Fruit fly (Drosophila melanogaster): ENCODE measurements around the gene CG8509.
A peak's percentile ranks its signal among the peaks of the same experiment; 100 is the strongest.

CG8509 gene

dm6 chrX:15788235-15789187 lies 20.8 kb upstream of the CG8509 start, which contains the start of gene Rhp:
TSS of gene Rhp (plus strand) at chrX:15788897.
- TF ChIP-seq CG4496 (GFP tag; IDR thresholded peaks at IDR 0.05): peak; percentile 59; the same call in 2 of the 3 replicates
- peak; percentile 35 for TF ChIP-seq EcR (GFP tag; optimal IDR thresholded peaks at IDR 0.05)
- TF ChIP-seq CG15710 (tag; optimal IDR thresholded peaks at IDR 0.05): peak; percentile 60
- TF ChIP-seq D1 (tag; optimal IDR thresholded peaks at IDR 0.05): no peak
- TF ChIP-seq CG34367 (tag; optimal IDR thresholded peaks at IDR 0.05): peak; percentile 59
- peak; percentile 55 for TF ChIP-seq Snoo (tag; optimal IDR thresholded peaks at IDR 0.05)
- peak; percentile 30; the same call in 1 of the 2 replicates for TF ChIP-seq Ets98B (GFP tag; IDR thresholded peaks at IDR 0.05)
- TF ChIP-seq CG12605 (GFP tag; IDR thresholded peaks at IDR 0.05): no peak; the same call in 1 of the 2 replicates
- peak; percentile 58 for TF ChIP-seq CG17806 (tag; optimal IDR thresholded peaks at IDR 0.05)
- TF ChIP-seq CG13204 (GFP tag; optimal IDR thresholded peaks at IDR 0.05): no peak
- TF ChIP-seq CG9948 (tag; optimal IDR thresholded peaks at IDR 0.05): peak; percentile 35
- peak; percentile 79 for TF ChIP-seq gl (tag; optimal IDR thresholded peaks at IDR 0.05)
- no peak for TF ChIP-seq CG10348 (GFP tag; IDR thresholded peaks at IDR 0.05)
- TF ChIP-seq CG32121 (GFP tag; IDR thresholded peaks at IDR 0.05): peak; percentile 19; the same call in 1 of the 2 replicates
- no peak for TF ChIP-seq CG14655 (GFP tag; optimal IDR thresholded peaks at IDR 0.05)
- no peak for TF ChIP-seq Pif1A (GFP tag; optimal IDR thresholded peaks at IDR 0.05)

- 0 out of 2 replicates have a peak, but pooled peaks have one; percentile 14 for TF ChIP-seq Ets98B (GFP tag; IDR thresholded peaks at IDR 0.05)
- 0 out of 2 replicates have a peak, but pooled peaks have one; percentile 15 for TF ChIP-seq CG32121 (GFP tag; IDR thresholded peaks at IDR 0.05)
- TF ChIP-seq CG12605 (GFP tag; IDR thresholded peaks at IDR 0.05): 0 out of 2 replicates have a peak, but pooled peaks have one; percentile 6
- TF ChIP-seq CG4496 (GFP tag; IDR thresholded peaks at IDR 0.05): peak; percentile 55; the same call in 2 of the 3 replicates
Observed at dm6 chrX:15795951-15796443, 13.4 kb upstream of the CG8509 start, which contains the start of gene sordd1. TSS of gene sordd1 (minus strand) at chrX:15796028.

- TF ChIP-seq CG4496 (GFP tag; IDR thresholded peaks at IDR 0.05): peak; percentile 52; the same call in 2 of the 3 replicates
Observed at dm6 chrX:15799085-15799557, 10.2 kb upstream of the CG8509 start, which contains the start of the genes sordd2 and CG15602. TSS of gene sordd2 (minus strand) at chrX:15799162. TSS of gene CG15602 (plus strand) at chrX:15799426.

dm6 chrX:15802880-15803650 lies 6.3 kb upstream of the CG8509 start:
- no peak for TF ChIP-seq fd96Ca (GFP tag; IDR thresholded peaks at IDR 0.05)
- no peak for TF ChIP-seq rn (GFP tag; IDR thresholded peaks at IDR 0.05)
- TF ChIP-seq CG32121 (GFP tag; IDR thresholded peaks at IDR 0.05): no peak
- no peak for TF ChIP-seq CG13204 (GFP tag; optimal IDR thresholded peaks at IDR 0.05)
- no peak for TF ChIP-seq Pif1B (GFP tag; optimal IDR thresholded peaks at IDR 0.05)
- peak; percentile 22 for TF ChIP-seq CG17806 (tag; optimal IDR thresholded peaks at IDR 0.05)
- TF ChIP-seq CG14655 (GFP tag; optimal IDR thresholded peaks at IDR 0.05): no peak
- TF ChIP-seq gl (tag; optimal IDR thresholded peaks at IDR 0.05): no peak
- no peak for TF ChIP-seq Snoo (tag; optimal IDR thresholded peaks at IDR 0.05)
- peak; percentile 0 for TF ChIP-seq CG34367 (tag; optimal IDR thresholded peaks at IDR 0.05)
- TF ChIP-seq CG10348 (GFP tag; IDR thresholded peaks at IDR 0.05): no peak
- no peak for TF ChIP-seq CG12605 (GFP tag; IDR thresholded peaks at IDR 0.05)
- no peak for TF ChIP-seq CG8301 (tag; optimal IDR thresholded peaks at IDR 0.05)
- no peak for TF ChIP-seq Pif1A (GFP tag; optimal IDR thresholded peaks at IDR 0.05)
- no peak for TF ChIP-seq D1 (tag; optimal IDR thresholded peaks at IDR 0.05)
- TF ChIP-seq CG8159 (tag; optimal IDR thresholded peaks at IDR 0.05): peak; percentile 22
- TF ChIP-seq CG4496 (GFP tag; IDR thresholded peaks at IDR 0.05): 0 out of 3 replicates have a peak, but pooled peaks have one; percentile 32
- TF ChIP-seq CG15710 (tag; optimal IDR thresholded peaks at IDR 0.05): peak; percentile 3
- TF ChIP-seq EcR (GFP tag; optimal IDR thresholded peaks at IDR 0.05): no peak
- TF ChIP-seq CG9948 (tag; optimal IDR thresholded peaks at IDR 0.05): peak; percentile 21

dm6 chrX:15803764-15804563 lies 5.4 kb upstream of the CG8509 start, which contains the start of the genes PGRP-LE and sd:
TSS of gene PGRP-LE (minus strand) at chrX:15803880.
TSS of gene sd (plus strand) at chrX:15804370.
- TF ChIP-seq Snoo (tag; optimal IDR thresholded peaks at IDR 0.05): no peak
- TF ChIP-seq rn (GFP tag; IDR thresholded peaks at IDR 0.05): no peak
- TF ChIP-seq CG34367 (tag; optimal IDR thresholded peaks at IDR 0.05): no peak
- TF ChIP-seq Ets98B (GFP tag; IDR thresholded peaks at IDR 0.05): peak; percentile 54; the same call in 1 of the 2 replicates

Measured in whole organism, pupa.